Fruit fly (Drosophila melanogaster) whole organism, embryonic: ENCODE data around the gene Rfx.

Source experiments
- Bdp1 ChIP-seq: fragments of 200-800 bp; sonication (Bioruptor generic); optimal IDR thresholded peaks from 3 replicates; lab custom pipeline; 2016; ENCODE audit warnings: missing biosample characterization, missing genetic modification characterization
- Blimp-1 ChIP-seq: fragments of 200-800 bp; sonication (Bioruptor generic); optimal IDR thresholded peaks from 3 replicates; lab custom pipeline; 2018; ENCODE audit warnings: missing biosample characterization, missing genetic modification characterization, mild to moderate bottlenecking, moderate library complexity, missing genetic modification reagents
- CG10147 ChIP-seq: fragments of 200-800 bp; sonication (Bioruptor generic); optimal IDR thresholded peaks from 2 replicates; lab custom pipeline; 2019; ENCODE audit warnings: missing biosample characterization, mild to moderate bottlenecking, missing genetic modification characterization, moderate library complexity
- CG10565 ChIP-seq: fragments of 200-800 bp; sonication (Bioruptor generic); optimal IDR thresholded peaks from 3 replicates; lab custom pipeline; 2016; ENCODE audit warnings: missing biosample characterization, mild to moderate bottlenecking, missing genetic modification characterization
- CG16815 ChIP-seq: fragments of 200-800 bp; sonication (Bioruptor generic); optimal IDR thresholded peaks from 3 replicates; lab custom pipeline; 2017; ENCODE audit warnings: missing biosample characterization, mild to moderate bottlenecking, missing genetic modification characterization
- CG17912 ChIP-seq: fragments of 200-800 bp; sonication (Bioruptor generic); optimal IDR thresholded peaks from 2 replicates; lab custom pipeline; 2018; ENCODE audit warnings: missing biosample characterization, mild to moderate bottlenecking, missing genetic modification characterization
- CG1832 ChIP-seq: fragments of 200-800 bp; sonication (Bioruptor generic); optimal IDR thresholded peaks from 2 replicates; lab custom pipeline; 2017; ENCODE audit warnings: missing biosample characterization, mild to moderate bottlenecking, missing genetic modification characterization, inconsistent platforms
- CG2116 ChIP-seq: fragments of 200-800 bp; sonication (Bioruptor generic); optimal IDR thresholded peaks from 3 replicates; lab custom pipeline; 2018; ENCODE audit warnings: missing biosample characterization, mild to moderate bottlenecking, missing genetic modification characterization
- CG30403 ChIP-seq: fragments of 200-800 bp; sonication (Bioruptor generic); optimal IDR thresholded peaks from 3 replicates; lab custom pipeline; 2016; ENCODE audit warnings: missing biosample characterization, missing genetic modification characterization
- CG31388 ChIP-seq: fragments of 200-800 bp; sonication (Bioruptor generic); optimal IDR thresholded peaks from 2 replicates; lab custom pipeline; 2016; ENCODE audit warnings: missing biosample characterization, missing genetic modification characterization
- CG34376 ChIP-seq: fragments of 200-800 bp; sonication (Bioruptor generic); optimal IDR thresholded peaks from 2 replicates; lab custom pipeline; 2018; ENCODE audit warnings: missing biosample characterization, mild to moderate bottlenecking, missing genetic modification characterization
- CG4707 ChIP-seq: fragments of 200-800 bp; sonication (Bioruptor generic); optimal IDR thresholded peaks from 2 replicates; lab custom pipeline; 2018; ENCODE audit warnings: missing biosample characterization, mild to moderate bottlenecking, missing genetic modification characterization, moderate library complexity
- CG6791 ChIP-seq: fragments of 200-800 bp; sonication (Bioruptor generic); IDR thresholded peaks from 3 replicates; pipeline ENCODE4 v1.3.6; 2022; ENCODE audit warnings: missing biosample characterization, missing genetic modification characterization; ENCODE audit not compliant: partially characterized antibody
- CG7928 ChIP-seq: fragments of 200-800 bp; sonication (Bioruptor generic); optimal IDR thresholded peaks from 2 replicates; lab custom pipeline; 2017; ENCODE audit warnings: missing biosample characterization, mild to moderate bottlenecking, missing genetic modification characterization
- CG8281 ChIP-seq: fragments of 200-800 bp; sonication (Bioruptor generic); optimal IDR thresholded peaks from 2 replicates; lab custom pipeline; 2018; ENCODE audit warnings: missing biosample characterization, mild to moderate bottlenecking, missing genetic modification characterization, moderate library complexity
- Camta ChIP-seq: fragments of 200-800 bp; sonication (Bioruptor generic); optimal IDR thresholded peaks from 2 replicates; lab custom pipeline; 2016; ENCODE audit warnings: missing biosample characterization, missing genetic modification characterization
- D ChIP-seq, 2 experiments: fragments of 200-800 bp in 1 of 2; fragments of >200 bp in 1 of 2; sonication (Bioruptor generic) in 1 of 2; optimal IDR thresholded peaks; 2 replicates in 1 of 2; 3 replicates in 1 of 2; lab custom pipeline; 2017; ENCODE audit warnings: mild to moderate bottlenecking in 1 of 2, missing biosample characterization in 1 of 2, missing genetic modification characterization in 1 of 2, missing genetic modification reagents in 1 of 2
- Dek ChIP-seq: fragments of 200-800 bp; sonication (Bioruptor generic); optimal IDR thresholded peaks from 3 replicates; lab custom pipeline; 2019; ENCODE audit warnings: missing biosample characterization, mild to moderate bottlenecking, missing genetic modification characterization, moderate library complexity
- Dp ChIP-seq: fragments of 200-800 bp; sonication (Bioruptor generic); optimal IDR thresholded peaks from 2 replicates; lab custom pipeline; 2018; ENCODE audit warnings: missing biosample characterization, mild to moderate bottlenecking, missing genetic modification characterization, moderate library complexity
- Fer2 ChIP-seq: fragments of 200-800 bp; sonication (Bioruptor generic); optimal IDR thresholded peaks from 2 replicates; lab custom pipeline; 2018; ENCODE audit warnings: missing biosample characterization, mild to moderate bottlenecking, missing genetic modification characterization, moderate library complexity
- HmgZ ChIP-seq: fragments of 200-800 bp; sonication (Bioruptor generic); optimal IDR thresholded peaks from 2 replicates; lab custom pipeline; 2018; ENCODE audit warnings: missing biosample characterization, mild to moderate bottlenecking, missing genetic modification characterization
- Jarid2 ChIP-seq: fragments of 200-800 bp; sonication (Bioruptor generic); optimal IDR thresholded peaks from 3 replicates; lab custom pipeline; 2017; ENCODE audit warnings: mild to moderate bottlenecking, missing biosample characterization, missing genetic modification reagents, missing genetic modification characterization
- Nf-YC ChIP-seq: fragments of 200-800 bp; optimal IDR thresholded peaks from 3 replicates; lab custom pipeline; 2019; ENCODE audit warnings: missing biosample characterization, mild to moderate bottlenecking, missing genetic modification characterization, moderate library complexity
- Usf ChIP-seq: fragments of 200-800 bp; sonication (Bioruptor generic); optimal IDR thresholded peaks from 2 replicates; lab custom pipeline; 2017; ENCODE audit warnings: missing genotype, missing biosample characterization, missing genetic modification characterization
- cg ChIP-seq: fragments of 200-800 bp; sonication (Bioruptor generic); optimal IDR thresholded peaks from 3 replicates; lab custom pipeline; 2019; ENCODE audit warnings: missing biosample characterization, mild to moderate bottlenecking, missing genetic modification characterization, moderate library complexity
- crp ChIP-seq, 2 experiments: fragments of 200-800 bp; sonication (Bioruptor generic); optimal IDR thresholded peaks; 2 replicates in 1 of 2; 3 replicates in 1 of 2; lab custom pipeline; 2017; ENCODE audit warnings: missing biosample characterization in 2 of 2, missing genetic modification characterization in 2 of 2, mild to moderate bottlenecking in 1 of 2, moderate library complexity in 1 of 2
- dan ChIP-seq: fragments of 200-800 bp; sonication (Bioruptor generic); IDR thresholded peaks from 2 replicates; pipeline ENCODE4 v1.3.6; 2022; ENCODE audit warnings: missing biosample characterization, missing genetic modification characterization
- dimm ChIP-seq: fragments of 200-800 bp; sonication (Bioruptor generic); IDR thresholded peaks from 2 replicates; pipeline ENCODE4 v1.3.6; 2022; ENCODE audit warnings: missing biosample characterization, missing genetic modification characterization
- dm ChIP-seq: fragments of 200-800 bp; sonication (Bioruptor generic); optimal IDR thresholded peaks from 3 replicates; lab custom pipeline; 2016; ENCODE audit warnings: missing biosample characterization, missing genetic modification characterization
- ems ChIP-seq: fragments of 200-800 bp; sonication (Bioruptor generic); optimal IDR thresholded peaks from 3 replicates; lab custom pipeline; 2016; ENCODE audit warnings: missing biosample characterization, missing genetic modification characterization
- eve ChIP-seq, 2 experiments: fragments of >200 bp; optimal IDR thresholded peaks; 2 replicates each; lab custom pipeline; 2017; ENCODE audit warnings: missing biosample characterization in 2 of 2, missing genetic modification characterization in 2 of 2
- exex ChIP-seq: fragments of 200-800 bp; sonication (Bioruptor generic); optimal IDR thresholded peaks from 4 replicates; lab custom pipeline; 2018; ENCODE audit warnings: missing biosample characterization, mild to moderate bottlenecking, missing genetic modification characterization, moderate library complexity
- gcm2 ChIP-seq: fragments of 200-800 bp; sonication (Bioruptor generic); optimal IDR thresholded peaks from 2 replicates; lab custom pipeline; 2016; ENCODE audit warnings: missing biosample characterization, missing genetic modification characterization
- gem ChIP-seq: fragments of 200-800 bp; sonication (Bioruptor generic); optimal IDR thresholded peaks from 2 replicates; lab custom pipeline; 2019; ENCODE audit warnings: missing biosample characterization, mild to moderate bottlenecking, missing genetic modification characterization, moderate library complexity
- hbn ChIP-seq: fragments of 200-800 bp; sonication (Bioruptor generic); IDR thresholded peaks from 2 replicates; pipeline ENCODE4 v1.3.6; 2022; ENCODE audit warnings: missing biosample characterization, missing genetic modification characterization; ENCODE audit not compliant: partially characterized antibody
- insv ChIP-seq, 2 experiments: fragments of 200-800 bp; sonication (Bioruptor generic); optimal IDR thresholded peaks; 3 replicates each; lab custom pipeline; 2016 to 2018; ENCODE audit warnings: missing biosample characterization in 2 of 2, missing genetic modification characterization in 2 of 2
- jumu ChIP-seq: fragments of 200-800 bp; sonication (Bioruptor generic); optimal IDR thresholded peaks from 3 replicates; lab custom pipeline; 2016; ENCODE audit warnings: missing biosample characterization, missing genetic modification characterization
- oc ChIP-seq: fragments of 200-800 bp; sonication (Bioruptor generic); optimal IDR thresholded peaks from 2 replicates; lab custom pipeline; 2018; ENCODE audit warnings: missing biosample characterization, mild to moderate bottlenecking, missing genetic modification characterization, moderate library complexity
- onecut ChIP-seq: fragments of 200-800 bp; sonication (Bioruptor generic); IDR thresholded peaks from 2 replicates; pipeline ENCODE4 v1.3.6; 2022; ENCODE audit warnings: missing biosample characterization, missing genetic modification characterization
- pros ChIP-seq: fragments of 200-800 bp; sonication (Bioruptor generic); optimal IDR thresholded peaks from 3 replicates; lab custom pipeline; 2019; ENCODE audit warnings: missing biosample characterization, mild to moderate bottlenecking, missing genetic modification characterization, moderate library complexity
- sc ChIP-seq, 3 experiments: fragments of >200 bp in 2 of 3; fragments of 200-800 bp in 1 of 3; sonication (Bioruptor generic) in 1 of 3; optimal IDR thresholded peaks; 2 replicates in 2 of 3; 3 replicates in 1 of 3; lab custom pipeline; 2017; ENCODE audit warnings: mild to moderate bottlenecking in 1 of 3, missing biosample characterization in 1 of 3, missing genetic modification characterization in 1 of 3, missing genetic modification reagents in 1 of 3
- shn ChIP-seq: fragments of 200-800 bp; sonication (Bioruptor generic); optimal IDR thresholded peaks from 3 replicates; lab custom pipeline; 2016; ENCODE audit warnings: missing biosample characterization, missing genetic modification characterization
- slbo ChIP-seq: fragments of 200-800 bp; sonication (Bioruptor generic); IDR thresholded peaks from 2 replicates; pipeline ENCODE4 v1.3.6; 2022; ENCODE audit warnings: missing biosample characterization, missing genetic modification characterization
- tio ChIP-seq: fragments of 200-800 bp; sonication (Bioruptor generic); optimal IDR thresholded peaks from 2 replicates; lab custom pipeline; 2017; ENCODE audit warnings: missing biosample characterization, missing genetic modification characterization, inconsistent platforms
- trh ChIP-seq: fragments of 200-800 bp; sonication (Bioruptor generic); optimal IDR thresholded peaks from 2 replicates; lab custom pipeline; 2016; ENCODE audit warnings: missing biosample characterization, missing genetic modification characterization
- twi ChIP-seq: fragments of 200-800 bp; optimal IDR thresholded peaks from 2 replicates; lab custom pipeline; 2019; ENCODE audit warnings: missing biosample characterization, mild to moderate bottlenecking, missing genetic modification characterization, moderate library complexity
- yki ChIP-seq: fragments of >200 bp; optimal IDR thresholded peaks from 3 replicates; lab custom pipeline; 2018

Gene Rfx

DNA sequence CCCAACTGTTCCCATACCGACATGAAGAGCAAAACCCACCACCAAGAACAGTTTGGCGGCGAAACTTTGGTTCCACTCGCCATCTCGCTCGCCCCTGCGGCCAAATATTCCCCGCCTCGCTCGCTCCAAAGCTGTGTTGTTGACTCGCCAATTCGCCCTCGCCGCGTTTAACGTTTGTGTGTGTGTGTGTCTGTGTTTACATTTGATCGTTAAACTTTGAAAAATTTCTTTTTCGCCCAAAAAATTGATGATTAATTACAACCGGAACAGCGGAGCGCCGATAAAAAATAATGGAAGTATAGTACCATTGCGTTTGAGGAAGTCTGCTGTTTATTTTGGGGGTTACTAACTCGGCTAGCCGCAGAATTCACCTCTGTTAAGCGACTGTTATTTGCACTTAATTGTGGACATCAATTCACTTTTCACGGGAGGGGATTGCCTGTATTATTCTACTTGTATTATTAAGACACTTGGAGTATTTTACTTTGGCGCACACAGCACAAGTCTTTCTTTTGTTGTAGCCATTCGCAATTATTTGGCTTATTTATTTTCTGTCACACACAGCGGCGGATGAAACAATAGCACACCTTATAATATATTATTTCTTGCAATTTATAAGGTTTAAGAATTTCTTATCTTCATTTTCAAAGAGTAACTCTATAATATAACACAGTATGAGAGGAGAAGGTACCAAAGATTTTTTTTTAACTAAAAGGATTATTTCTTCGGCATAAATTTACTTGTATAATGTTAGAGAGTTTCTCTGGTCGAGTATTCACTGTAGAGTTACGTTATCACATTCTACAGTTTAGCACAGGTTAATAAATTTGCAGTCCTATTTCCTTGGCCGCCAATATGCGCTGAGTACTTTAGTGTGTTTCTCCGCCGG, 26.9 kb downstream of the Rfx start (continued):
- peak; percentile 29 for TF ChIP-seq CG2116 (GFP tag; lab: Kevin White, UChicago)
- TF ChIP-seq slbo: no peak
- TF ChIP-seq dimm: no peak
- peak; percentile 64 for TF ChIP-seq jumu (GFP tag; lab: Kevin White, UChicago)
- peak; percentile 8 for TF ChIP-seq Camta (GFP tag; lab: Kevin White, UChicago)
- peak; percentile 73 for TF ChIP-seq exex (tag; lab: Kevin White, UChicago)
- peak; percentile 59 for TF ChIP-seq trh (GFP tag; lab: Kevin White, UChicago)
- TF ChIP-seq dm (GFP tag; lab: Kevin White, UChicago): peak; percentile 42
- peak; percentile 62 for TF ChIP-seq CG17912 (GFP tag; lab: Kevin White, UChicago)
- TF ChIP-seq eve (GFP tag; optimal IDR thresholded peaks at IDR 0.05; lab: Kevin White, UChicago): peak in 1 of 2 experiments; percentile 92
- peak; percentile 82 for TF ChIP-seq CG10147 (GFP tag; lab: Kevin White, UChicago)
- peak; percentile 62 for TF ChIP-seq gcm2 (GFP tag; lab: Kevin White, UChicago)
- no peak for TF ChIP-seq sc (optimal IDR thresholded peaks at IDR 0.05; lab: Kevin White, UChicago)
- peak; percentile 8 for TF ChIP-seq sc (GFP tag; optimal IDR thresholded peaks at IDR 0.05; lab: Kevin White, UChicago)
- TF ChIP-seq dan (GFP tag; lab: Robert Waterston, UW): no peak
- peak; percentile 74 for TF ChIP-seq shn (GFP tag; lab: Kevin White, UChicago)
- peak; percentile 70 for TF ChIP-seq Fer2 (tag; lab: Kevin White, UChicago)
- peak; percentile 88 for TF ChIP-seq CG30403 (GFP tag; lab: Kevin White, UChicago)
- TF ChIP-seq CG6791 (GFP tag; lab: Robert Waterston, UW): no peak
- TF ChIP-seq Jarid2 (GFP tag; lab: Kevin White, UChicago): peak; percentile 51
- TF ChIP-seq onecut (GFP tag; lab: Robert Waterston, UW): peak; percentile 56; the same call in 1 of the 2 replicates
- peak; percentile 0 for TF ChIP-seq CG10565 (GFP tag; lab: Kevin White, UChicago)
- peak; percentile 48 for TF ChIP-seq CG34376 (GFP tag; lab: Kevin White, UChicago)
- TF ChIP-seq Nf-YC: peak; percentile 54
- peak; percentile 80 for TF ChIP-seq tio (GFP tag; lab: Kevin White, UChicago)
- peak; percentile 76 for TF ChIP-seq ems (GFP tag; lab: Kevin White, UChicago)
- no peak for TF ChIP-seq Dp (GFP tag; lab: Kevin White, UChicago)
- peak; percentile 55 for TF ChIP-seq Blimp-1
- TF ChIP-seq yki: no peak
- TF ChIP-seq insv (GFP tag; optimal IDR thresholded peaks at IDR 0.05; lab: Kevin White, UChicago): peak in 1 of 2 experiments; percentile 23
- peak; percentile 87 for TF ChIP-seq Dek (tag; lab: Kevin White, UChicago)
- TF ChIP-seq D (optimal IDR thresholded peaks at IDR 0.05; lab: Kevin White, UChicago): no peak
- TF ChIP-seq D (GFP tag; optimal IDR thresholded peaks at IDR 0.05; lab: Kevin White, UChicago): peak; percentile 46
- TF ChIP-seq Bdp1 (GFP tag; lab: Kevin White, UChicago): peak; percentile 46
- peak; percentile 71 for TF ChIP-seq HmgZ (tag; lab: Kevin White, UChicago)
- peak; percentile 70 for TF ChIP-seq pros (GFP tag; lab: Kevin White, UChicago)
- TF ChIP-seq hbn (GFP tag; lab: Robert Waterston, UW): no peak
- TF ChIP-seq CG7928 (GFP tag; lab: Kevin White, UChicago): peak; percentile 67
- peak; percentile 74 for TF ChIP-seq Usf (GFP tag; lab: Kevin White, UChicago)
- peak; percentile 91 for TF ChIP-seq gem (tag; lab: Kevin White, UChicago)
- peak; percentile 10 for TF ChIP-seq twi
- TF ChIP-seq CG31388 (GFP tag; lab: Kevin White, UChicago): peak; percentile 55
- peak; percentile 70 for TF ChIP-seq CG16815
- peak; percentile 48 for TF ChIP-seq CG8281 (tag; lab: Kevin White, UChicago)
- TF ChIP-seq crp (GFP tag; optimal IDR thresholded peaks at IDR 0.05; lab: Kevin White, UChicago): peak in 1 of 2 experiments; percentile 3
- peak; percentile 49 for TF ChIP-seq CG4707
- peak; percentile 95 for TF ChIP-seq CG1832 (GFP tag; lab: Kevin White, UChicago)
- peak; percentile 90 for TF ChIP-seq cg
- TF ChIP-seq oc (tag; lab: Kevin White, UChicago): peak; percentile 26
